Fruit fly (Drosophila melanogaster) whole organism, pupa: ENCODE results near the gene ppan.
A peak's percentile ranks its signal among the peaks of the same experiment; 100 is the strongest.

Experiments used
- CG10348 ChIP-seq: fragments of 200-800 bp; sonication (Bioruptor generic); IDR thresholded peaks from 2 replicates; pipeline ENCODE4 v1.3.6; 2022; ENCODE audit warnings: missing biosample characterization, missing genetic modification characterization
- CG17806 ChIP-seq: fragments of 200-800 bp; sonication (Bioruptor generic); optimal IDR thresholded peaks from 2 replicates; lab custom pipeline; 2018; ENCODE audit warnings: missing biosample characterization, mild to moderate bottlenecking, missing genetic modification characterization, moderate library complexity
- CG34367 ChIP-seq: fragments of 200-800 bp; sonication (Bioruptor generic); optimal IDR thresholded peaks from 2 replicates; lab custom pipeline; 2018; ENCODE audit warnings: missing biosample characterization, mild to moderate bottlenecking, missing genetic modification characterization
- CG8159 ChIP-seq: fragments of 200-800 bp; sonication (Bioruptor generic); optimal IDR thresholded peaks from 3 replicates; lab custom pipeline; 2018; ENCODE audit warnings: missing biosample characterization, mild to moderate bottlenecking, missing genetic modification characterization, moderate library complexity
- D1 ChIP-seq: fragments of 200-800 bp; sonication (Bioruptor generic); optimal IDR thresholded peaks from 2 replicates; lab custom pipeline; 2018; ENCODE audit warnings: missing biosample characterization, mild to moderate bottlenecking, missing genetic modification characterization, moderate library complexity
- EcR ChIP-seq: fragments of 200-800 bp; sonication (Bioruptor generic); optimal IDR thresholded peaks from 3 replicates; lab custom pipeline; 2019; ENCODE audit warnings: missing biosample characterization, missing genetic modification characterization, mild to moderate bottlenecking, moderate library complexity, missing genetic modification reagents
- Pif1B ChIP-seq: fragments of 200-800 bp; sonication (Bioruptor generic); optimal IDR thresholded peaks from 3 replicates; lab custom pipeline; 2016; ENCODE audit warnings: missing biosample characterization, missing genetic modification characterization
- Snoo ChIP-seq: fragments of 200-800 bp; sonication (Bioruptor generic); optimal IDR thresholded peaks from 3 replicates; lab custom pipeline; 2017; ENCODE audit warnings: missing biosample characterization, mild to moderate bottlenecking, missing genetic modification characterization, inconsistent platforms
- fd96Ca ChIP-seq: fragments of 200-800 bp; sonication (Bioruptor generic); IDR thresholded peaks from 3 replicates; pipeline ENCODE4 v1.3.6; 2022; ENCODE audit warnings: missing biosample characterization, missing genetic modification characterization

dm6 chr3R:21163318-21163828 lies 47.3 kb downstream of the ppan start, which contains the start of gene CG5810:
- TF ChIP-seq CG34367 (tag; lab: Kevin White, UChicago) (peak; percentile 21), Snoo (no peak), fd96Ca (GFP tag; lab: Robert Waterston, UW) (no peak), EcR (GFP tag; lab: Kevin White, UChicago) (peak; percentile 38), D1 (tag; lab: Kevin White, UChicago) (no peak), CG10348 (no peak), CG8159 (no peak), Pif1B (GFP tag; lab: Kevin White, UChicago) (no peak), CG17806 (no peak)
